Fruit fly (Drosophila melanogaster): ENCODE data around the gene Hs3st-B.
A peak's percentile ranks its signal among the peaks of the same experiment; 100 is the strongest.

Gene Hs3st-B

DNA sequence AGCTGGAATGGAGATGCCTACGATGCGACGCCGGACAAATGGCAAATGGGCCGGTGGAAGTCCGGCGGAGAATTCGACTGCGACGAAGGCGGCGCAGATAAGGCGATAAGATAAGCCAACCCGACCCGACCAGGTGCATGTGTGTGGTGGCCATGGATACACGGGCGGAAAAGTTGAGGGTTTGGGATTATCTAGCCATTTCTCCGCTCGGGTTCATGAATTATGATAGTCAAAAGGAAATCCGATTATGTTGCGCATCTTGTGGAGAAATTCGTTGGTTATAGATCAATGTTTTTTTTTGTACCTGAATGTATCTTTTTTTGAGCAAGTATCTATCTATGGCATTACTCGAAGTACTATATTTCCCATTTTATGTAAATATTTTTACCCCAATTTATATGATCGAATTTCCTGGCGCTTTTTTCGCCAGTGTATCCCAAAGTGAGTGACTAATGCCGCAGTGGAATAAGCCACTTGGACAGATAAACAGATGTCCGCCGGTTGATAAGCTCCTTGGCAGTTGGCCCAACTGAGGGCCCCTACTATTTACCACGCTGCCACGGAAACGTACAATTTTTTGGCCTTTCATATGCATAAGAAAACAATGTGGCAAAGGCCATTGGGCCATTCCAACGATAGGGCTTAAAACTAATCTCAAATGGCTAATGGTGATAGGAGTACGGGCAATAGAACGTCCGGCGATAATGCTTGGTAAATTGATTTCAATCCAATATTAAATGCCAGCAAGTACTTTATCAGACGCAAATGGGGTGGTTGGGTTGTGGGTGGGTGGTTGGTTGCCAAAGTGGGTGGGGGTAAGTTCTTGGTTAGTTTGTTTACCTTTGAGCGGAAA, 1.0 kb upstream of the Hs3st-B start, which contains the start of gene CG7992 (continued):
- TF ChIP-seq CG7839 (tag; optimal IDR thresholded peaks at IDR 0.05) (peak; percentile 75), mam (GFP tag; optimal IDR thresholded peaks at IDR 0.05) (peak; percentile 73), grn (GFP tag; optimal IDR thresholded peaks at IDR 0.05) (peak; percentile 89), Hmx (GFP tag; optimal IDR thresholded peaks at IDR 0.05) (peak; percentile 7), HHEX (GFP tag; optimal IDR thresholded peaks at IDR 0.05) (peak; percentile 63), CG12299 (tag; optimal IDR thresholded peaks at IDR 0.05) (peak; percentile 43), CoRest (tag; optimal IDR thresholded peaks at IDR 0.05) (peak; percentile 71), sisA (GFP tag; IDR thresholded peaks at IDR 0.05) (0 out of 2 replicates have a peak, but pooled peaks have one; percentile 37), Ptx1 (GFP tag; IDR thresholded peaks at IDR 0.05) (peak; percentile 57), vnd (GFP tag; IDR thresholded peaks at IDR 0.05; ENCODE audit: partially characterized antibody) (no peak), Mrtf (GFP tag; IDR thresholded peaks at IDR 0.05) (0 out of 3 replicates have a peak, but pooled peaks have one; percentile 44), eve (GFP tag; optimal IDR thresholded peaks at IDR 0.05) (no peak), TFAM (GFP tag; optimal IDR thresholded peaks at IDR 0.05) (no peak), nom (GFP tag; optimal IDR thresholded peaks at IDR 0.05) (no peak), CG1792 (GFP tag; optimal IDR thresholded peaks at IDR 0.05) (peak; percentile 48), E2f1 (GFP tag; IDR thresholded peaks at IDR 0.05) (0 out of 2 replicates have a peak, but pooled peaks have one; percentile 27), CG18599 (GFP tag; optimal IDR thresholded peaks at IDR 0.05) (peak; percentile 74), psq (GFP tag; optimal IDR thresholded peaks at IDR 0.05) (no peak), Spps (tag; optimal IDR thresholded peaks at IDR 0.05) (no peak), CG18476 (GFP tag; optimal IDR thresholded peaks at IDR 0.05) (peak; percentile 31), twi (tag; optimal IDR thresholded peaks at IDR 0.05) (peak; percentile 9), dan (GFP tag; IDR thresholded peaks at IDR 0.05) (no peak), slp2 (GFP tag; optimal IDR thresholded peaks at IDR 0.05) (peak; percentile 58), Fer1 (GFP tag; optimal IDR thresholded peaks at IDR 0.05) (peak; percentile 73), Dll (GFP tag; IDR thresholded peaks at IDR 0.05; ENCODE audit: partially characterized antibody) (no peak), CG34224 (GFP tag; IDR thresholded peaks at IDR 0.05; ENCODE audit: partially characterized antibody) (no peak), ap (GFP tag; IDR thresholded peaks at IDR 0.05) (no peak), ewg (GFP tag; optimal IDR thresholded peaks at IDR 0.05) (peak; percentile 32), Poxn (GFP tag; IDR thresholded peaks at IDR 0.05) (no peak), CG12659 (GFP tag; optimal IDR thresholded peaks at IDR 0.05) (peak; percentile 64), Myb (GFP tag; optimal IDR thresholded peaks at IDR 0.05) (peak; percentile 52), slou (GFP tag; optimal IDR thresholded peaks at IDR 0.05) (no peak), Max (GFP tag; optimal IDR thresholded peaks at IDR 0.05) (peak; percentile 26), Hand (GFP tag; optimal IDR thresholded peaks at IDR 0.05) (no peak), bigmax (GFP tag; optimal IDR thresholded peaks at IDR 0.05) (no peak), Six4 (GFP tag; optimal IDR thresholded peaks at IDR 0.05) (no peak), CG12155 (GFP tag; optimal IDR thresholded peaks at IDR 0.05) (peak; percentile 53), Nf-YA (GFP tag; IDR thresholded peaks at IDR 0.05) (no peak), CG12219 (GFP tag; optimal IDR thresholded peaks at IDR 0.05) (peak; percentile 27), CG10267 (tag; optimal IDR thresholded peaks at IDR 0.05) (peak; percentile 25), croc (GFP tag; conservative IDR thresholded peaks at IDR 0.05) (no peak), PHDP (tag; optimal IDR thresholded peaks at IDR 0.05) (peak; percentile 56), CG12744 (GFP tag; optimal IDR thresholded peaks at IDR 0.05) (no peak), Dfd (GFP tag; optimal IDR thresholded peaks at IDR 0.05) (no peak), ftz-f1 (GFP tag; optimal IDR thresholded peaks at IDR 0.05) (peak; percentile 6), slbo (GFP tag; IDR thresholded peaks at IDR 0.05) (peak; percentile 63), CG17328 (GFP tag; IDR thresholded peaks at IDR 0.05) (no peak), Hey (tag; optimal IDR thresholded peaks at IDR 0.05) (no peak), chm (GFP tag; IDR thresholded peaks at IDR 0.05) (no peak)
